Worm (Caenorhabditis elegans) whole organism, young adult: ENCODE measurements around the gene K10G4.10.
A peak's percentile ranks its signal among the peaks of the same experiment; 100 is the strongest.

Experiments
- B0035.1 ChIP-seq: sonication (generic microtip); optimal IDR thresholded peaks from 2 replicates; lab custom pipeline; 2016; ENCODE audit warnings: missing genetic modification characterization, mild to moderate bottlenecking, missing compliant biosample characterization, missing genotype, missing genetic modification reagents
- C06A6.2 ChIP-seq: fragments of 200-800 bp; sonication (Bioruptor generic); conservative IDR thresholded peaks from 2 replicates; pipeline ENCODE4 v1.3.6; 2022; ENCODE audit warnings: missing genetic modification characterization, missing compliant biosample characterization
- D2030.7 ChIP-seq: fragments of 200-800 bp; sonication (Bioruptor generic); IDR thresholded peaks from 2 replicates; pipeline ENCODE4 v1.3.6; 2022; ENCODE audit warnings: missing genetic modification reagents, missing genetic modification characterization, missing compliant biosample characterization
- F23B12.7 ChIP-seq: sonication (generic microtip); optimal IDR thresholded peaks from 2 replicates; lab custom pipeline; 2017; ENCODE audit warnings: missing genetic modification characterization, mild to moderate bottlenecking, missing compliant biosample characterization, antibody characterized with exemption, moderate library complexity; ENCODE audit not compliant: insufficient read depth
- F37B4.10 ChIP-seq: fragments of 200-800 bp; sonication (Bioruptor generic); IDR thresholded peaks from 2 replicates; pipeline ENCODE4 v1.3.6; 2022; ENCODE audit warnings: missing genetic modification characterization, missing compliant biosample characterization
- F39B2.1 ChIP-seq: fragments of 200-800 bp; sonication (Bioruptor generic); IDR thresholded peaks from 2 replicates; pipeline ENCODE4 v1.3.6; 2022; ENCODE audit warnings: missing genetic modification reagents, missing genetic modification characterization, missing compliant biosample characterization
- Y53F4B.3 ChIP-seq: fragments of 200-800 bp; sonication (Bioruptor generic); IDR thresholded peaks from 2 replicates; pipeline ENCODE4 v1.3.6; 2022; ENCODE audit warnings: missing genetic modification reagents, missing genetic modification characterization, missing compliant biosample characterization
- atf-7 ChIP-seq: sonication (generic microtip); optimal IDR thresholded peaks from 2 replicates; lab custom pipeline; 2017; ENCODE audit warnings: mild to moderate bottlenecking, missing genetic modification characterization, missing compliant biosample characterization
- ceh-27 ChIP-seq: fragments of 200-800 bp; sonication (Bioruptor generic); optimal IDR thresholded peaks from 2 replicates; lab custom pipeline; 2018; ENCODE audit warnings: mild to moderate bottlenecking, missing genetic modification characterization, moderate library complexity, missing compliant biosample characterization
- ceh-58 ChIP-seq: fragments of 200-800 bp; sonication (Bioruptor generic); IDR thresholded peaks from 2 replicates; pipeline ENCODE4 v1.3.6; 2022; ENCODE audit warnings: missing genetic modification characterization, missing compliant biosample characterization
- efl-1 ChIP-seq: fragments of 150-350 bp; optimal IDR thresholded peaks from 2 replicates; lab custom pipeline; 2014; ENCODE audit warnings: missing biosample characterization, missing genetic modification reagents, missing genetic modification characterization
- egl-18 ChIP-seq: fragments of 200-800 bp; sonication (Bioruptor generic); IDR thresholded peaks from 2 replicates; pipeline ENCODE4 v1.3.6; 2022; ENCODE audit warnings: missing genetic modification reagents, missing genetic modification characterization, missing compliant biosample characterization
- egrh-3 ChIP-seq: fragments of 200-800 bp; sonication (Bioruptor generic); IDR thresholded peaks from 2 replicates; pipeline ENCODE4 v1.3.6; 2022; ENCODE audit warnings: missing genetic modification reagents, missing genetic modification characterization, missing compliant biosample characterization
- ets-4 ChIP-seq: fragments of 200-800 bp; sonication (Bioruptor generic); optimal IDR thresholded peaks from 2 replicates; lab custom pipeline; 2018; ENCODE audit warnings: mild to moderate bottlenecking, missing genetic modification characterization, missing compliant biosample characterization
- hmg-1.2 ChIP-seq: fragments of 200-800 bp; sonication (Bioruptor generic); IDR thresholded peaks from 2 replicates; pipeline ENCODE4 v1.3.6; 2022; ENCODE audit warnings: missing genetic modification reagents, missing genetic modification characterization, missing compliant biosample characterization
- hmg-20 ChIP-seq: fragments of 200-800 bp; sonication (Bioruptor generic); IDR thresholded peaks from 2 replicates; pipeline ENCODE4 v1.3.6; 2022; ENCODE audit warnings: missing genetic modification reagents, missing genetic modification characterization, missing compliant biosample characterization
- lin-35 ChIP-seq, 3 experiments: fragments of 150-350 bp in 2 of 3; sonication (generic microtip) in 1 of 3; optimal IDR thresholded peaks; 2 replicates each; lab custom pipeline; 2014 to 2018; ENCODE audit warnings: missing biosample characterization in 3 of 3, missing genetic modification characterization in 3 of 3, missing genetic modification reagents in 3 of 3
- madf-8 ChIP-seq: fragments of 200-800 bp; sonication (Bioruptor generic); conservative IDR thresholded peaks from 2 replicates; pipeline ENCODE4 v1.3.6; 2022; ENCODE audit warnings: missing genetic modification reagents, missing genetic modification characterization, missing compliant biosample characterization
- nfya-2 ChIP-seq: fragments of 200-800 bp; sonication (Bioruptor generic); IDR thresholded peaks from 2 replicates; pipeline ENCODE4 v1.3.6; 2022; ENCODE audit warnings: missing genetic modification reagents, missing genetic modification characterization, missing compliant biosample characterization
- nfyb-1 ChIP-seq: fragments of 200-800 bp; sonication (Bioruptor generic); IDR thresholded peaks from 2 replicates; pipeline ENCODE4 v1.3.6; 2022; ENCODE audit warnings: missing genetic modification reagents, missing genetic modification characterization, missing compliant biosample characterization
- nhr-27 ChIP-seq: fragments of 200-800 bp; sonication (Bioruptor generic); optimal IDR thresholded peaks from 2 replicates; lab custom pipeline; 2018; ENCODE audit warnings: mild to moderate bottlenecking, missing genetic modification characterization, moderate library complexity, missing compliant biosample characterization
- nhr-80 ChIP-seq: sonication (generic microtip); optimal IDR thresholded peaks from 2 replicates; lab custom pipeline; 2016; ENCODE audit warnings: missing genetic modification characterization, missing compliant biosample characterization
- pha-4 ChIP-seq: fragments of 150-350 bp; sonication (generic microtip); optimal IDR thresholded peaks from 2 replicates; lab custom pipeline; 2014; ENCODE audit warnings: missing biosample characterization, missing genetic modification reagents, missing genetic modification characterization
- repo-1 ChIP-seq: sonication (generic microtip); optimal IDR thresholded peaks from 2 replicates; lab custom pipeline; 2017; ENCODE audit warnings: mild to moderate bottlenecking, missing genetic modification characterization, missing compliant biosample characterization
- sea-2 ChIP-seq: fragments of 200-800 bp; sonication (Bioruptor generic); IDR thresholded peaks from 2 replicates; pipeline ENCODE4 v1.3.6; 2022; ENCODE audit warnings: missing genetic modification characterization, missing compliant biosample characterization
- snpc-4 ChIP-seq, 5 experiments: fragments of 150-350 bp in 1 of 5; sonication (generic microtip) in 4 of 5; optimal IDR thresholded peaks; 2 replicates each; lab custom pipeline; 2014 to 2018; ENCODE audit warnings: missing genetic modification characterization in 5 of 5, missing biosample characterization in 3 of 5, antibody characterized with exemption in 2 of 5, mild to moderate bottlenecking in 2 of 5, missing compliant biosample characterization in 2 of 5, missing genotype in 2 of 5, moderate library complexity in 2 of 5, missing genetic modification reagents in 1 of 5
- somi-1 ChIP-seq: fragments of 200-800 bp; sonication (Bioruptor generic); optimal IDR thresholded peaks from 2 replicates; lab custom pipeline; 2018; ENCODE audit warnings: mild to moderate bottlenecking, missing genetic modification characterization, missing compliant biosample characterization
- tlf-1 ChIP-seq: fragments of 200-800 bp; sonication (Bioruptor generic); optimal IDR thresholded peaks from 2 replicates; lab custom pipeline; 2018; ENCODE audit warnings: mild to moderate bottlenecking, missing genetic modification characterization, missing compliant biosample characterization
- ztf-28 ChIP-seq: fragments of 200-800 bp; sonication (Bioruptor generic); IDR thresholded peaks from 2 replicates; pipeline ENCODE4 v1.3.6; 2022; ENCODE audit warnings: missing genetic modification reagents, missing genetic modification characterization, missing compliant biosample characterization
- ztf-3 ChIP-seq: fragments of 200-800 bp; sonication (Bioruptor generic); optimal IDR thresholded peaks from 2 replicates; lab custom pipeline; 2018; ENCODE audit warnings: mild to moderate bottlenecking, missing genetic modification characterization, missing compliant biosample characterization

The K10G4.10 gene

ce11 chrV:17302754-17303153 lies 29.4 kb downstream of the K10G4.10 start, which contains the start of gene sri-70:
TSS of gene sri-70 (plus strand) at chrV:17303054.
- no peak for TF ChIP-seq ztf-3 (GFP tag; lab: Kevin White, UChicago)

ce11 chrV:17303392-17303791 lies 30.0 kb downstream of the K10G4.10 start:
- TF ChIP-seq pha-4 (tag; lab: Kevin White, UChicago): no peak
- no peak for TF ChIP-seq atf-7
- no peak for TF ChIP-seq ceh-58 (GFP tag; lab: Robert Waterston, UW)
- TF ChIP-seq nfya-2 (GFP tag; lab: Robert Waterston, UW): no peak
- TF ChIP-seq ztf-28 (GFP tag; lab: Robert Waterston, UW): no peak
- no peak for TF ChIP-seq C06A6.2
- no peak for TF ChIP-seq tlf-1
- no peak for TF ChIP-seq nfyb-1
- TF ChIP-seq nhr-80 (tag; lab: Kevin White, UChicago): no peak
- TF ChIP-seq nhr-27: no peak

- TF ChIP-seq F37B4.10 (GFP tag; lab: Robert Waterston, UW) (no peak), snpc-4 (GFP tag; optimal IDR thresholded peaks at IDR 0.05; lab: Kevin White, UChicago) (no peak), snpc-4 (tag; optimal IDR thresholded peaks at IDR 0.05; lab: Kevin White, UChicago) (peak in 2 of 4 experiments; percentile 52 to 62), egl-18 (GFP tag; lab: Robert Waterston, UW) (no peak), F39B2.1 (GFP tag; lab: Robert Waterston, UW) (no peak), lin-35 (GFP tag; optimal IDR thresholded peaks at IDR 0.05; lab: Kevin White, UChicago) (no peak)
These were observed 34.6 kb downstream of the K10G4.10 start for ce11 chrV:17307926-17308325.

DNA sequence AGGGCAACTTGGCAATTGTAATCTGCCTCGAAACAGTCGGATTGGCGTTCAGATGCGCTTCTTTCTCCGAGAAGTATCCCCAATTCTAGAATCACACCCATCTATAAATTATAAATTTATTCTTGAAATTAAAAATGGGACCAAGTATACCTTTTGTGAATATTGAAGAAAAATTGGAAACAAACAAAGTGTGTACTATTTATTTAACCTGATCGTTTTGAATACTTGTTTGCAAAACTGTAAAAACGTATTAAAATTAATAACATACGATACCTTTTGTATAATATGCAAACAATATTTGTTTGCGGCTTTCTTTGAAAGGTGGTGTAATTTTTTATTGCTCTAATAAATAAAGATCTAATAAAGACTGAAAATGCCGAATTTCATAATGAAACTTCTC lies 39.0 kb downstream of the K10G4.10 start, which contains the start of gene Y61B8B.3:
Y61B8B.3 (minus strand) TSS at position 101 of the 400 bp plus-strand sequence.
- no peak for TF ChIP-seq hmg-20 (GFP tag; lab: Robert Waterston, UW)
- TF ChIP-seq repo-1 (tag; lab: Kevin White, UChicago): no peak
- TF ChIP-seq Y53F4B.3 (GFP tag; lab: Robert Waterston, UW): no peak
- TF ChIP-seq ets-4 (GFP tag; lab: Kevin White, UChicago): no peak
- no peak for TF ChIP-seq snpc-4 (GFP tag; optimal IDR thresholded peaks at IDR 0.05; lab: Kevin White, UChicago)
- no peak for TF ChIP-seq snpc-4 (tag; optimal IDR thresholded peaks at IDR 0.05; lab: Kevin White, UChicago)
- no peak for TF ChIP-seq F23B12.7
- no peak for TF ChIP-seq somi-1 (GFP tag; lab: Kevin White, UChicago)
- no peak for TF ChIP-seq D2030.7 (GFP tag; lab: Robert Waterston, UW)
- TF ChIP-seq efl-1 (GFP tag; lab: Kevin White, UChicago): no peak
- no peak for TF ChIP-seq egrh-3 (GFP tag; lab: Robert Waterston, UW)

- no peak for TF ChIP-seq madf-8 (GFP tag; lab: Robert Waterston, UW)
- TF ChIP-seq B0035.1 (tag; lab: Kevin White, UChicago): no peak
- TF ChIP-seq hmg-1.2: peak; percentile 81
- TF ChIP-seq snpc-4 (GFP tag; optimal IDR thresholded peaks at IDR 0.05; lab: Kevin White, UChicago): no peak
- peak in 1 of 4 experiments; percentile 17 for TF ChIP-seq snpc-4 (tag; optimal IDR thresholded peaks at IDR 0.05; lab: Kevin White, UChicago)
- TF ChIP-seq F39B2.1 (GFP tag; lab: Robert Waterston, UW): no peak
- no peak for TF ChIP-seq egrh-3 (GFP tag; lab: Robert Waterston, UW)
- TF ChIP-seq, all 124 proteins: peak for 2
These were observed 41.7 kb downstream of the K10G4.10 start, which contains the start of gene F31E9.6 for ce11 chrV:17315063-17315462. TSS of gene F31E9.6 (minus strand) at chrV:17315153.

ce11 chrV:17317297-17317696 lies 43.9 kb downstream of the K10G4.10 start:
- no peak for TF ChIP-seq ceh-27
- TF ChIP-seq sea-2: 0 out of 2 replicates have a peak, but pooled peaks have one; percentile 56
